Worm (Caenorhabditis elegans): Measurements from ENCODE around the gene dgn-1.

The dgn-1 gene

DNA sequence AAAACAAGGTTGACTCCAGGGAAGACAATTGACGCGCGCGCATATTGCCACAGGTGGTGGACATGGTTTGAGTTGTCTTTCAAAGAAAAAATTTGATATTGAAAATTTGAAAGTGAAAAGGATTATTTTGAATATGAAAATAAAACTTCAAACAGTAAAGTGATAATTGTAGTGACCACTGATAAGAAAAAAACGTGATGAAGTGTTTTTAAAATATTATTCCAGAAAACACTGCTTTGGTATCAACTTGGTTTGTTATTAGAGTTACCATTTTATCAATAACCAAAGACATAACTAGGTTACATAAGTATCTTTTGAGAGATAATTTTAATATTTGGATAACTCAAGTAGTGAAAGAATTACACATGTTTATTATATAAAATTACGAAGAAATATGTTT is 12.6 kb downstream of the dgn-1 start:
- no peak for TF ChIP-seq dve-1 (tag; optimal IDR thresholded peaks at IDR 0.05)
- no peak for TF ChIP-seq hlh-8 (tag; optimal IDR thresholded peaks at IDR 0.05)
- no peak for TF ChIP-seq sdc-2 (tag; optimal IDR thresholded peaks at IDR 0.05)
- no peak for TF ChIP-seq mec-3 (tag; optimal IDR thresholded peaks at IDR 0.05; ENCODE audit: borderline replicate concordance)
- no peak for TF ChIP-seq unc-3 (GFP tag; conservative IDR thresholded peaks at IDR 0.05)
- TF ChIP-seq unc-3 (tag; optimal IDR thresholded peaks at IDR 0.05) = no peak
- TF ChIP-seq ahr-1 (tag; optimal IDR thresholded peaks at IDR 0.05) = no peak
- TF ChIP-seq pha-2 (tag; optimal IDR thresholded peaks at IDR 0.05) = no peak

DNA sequence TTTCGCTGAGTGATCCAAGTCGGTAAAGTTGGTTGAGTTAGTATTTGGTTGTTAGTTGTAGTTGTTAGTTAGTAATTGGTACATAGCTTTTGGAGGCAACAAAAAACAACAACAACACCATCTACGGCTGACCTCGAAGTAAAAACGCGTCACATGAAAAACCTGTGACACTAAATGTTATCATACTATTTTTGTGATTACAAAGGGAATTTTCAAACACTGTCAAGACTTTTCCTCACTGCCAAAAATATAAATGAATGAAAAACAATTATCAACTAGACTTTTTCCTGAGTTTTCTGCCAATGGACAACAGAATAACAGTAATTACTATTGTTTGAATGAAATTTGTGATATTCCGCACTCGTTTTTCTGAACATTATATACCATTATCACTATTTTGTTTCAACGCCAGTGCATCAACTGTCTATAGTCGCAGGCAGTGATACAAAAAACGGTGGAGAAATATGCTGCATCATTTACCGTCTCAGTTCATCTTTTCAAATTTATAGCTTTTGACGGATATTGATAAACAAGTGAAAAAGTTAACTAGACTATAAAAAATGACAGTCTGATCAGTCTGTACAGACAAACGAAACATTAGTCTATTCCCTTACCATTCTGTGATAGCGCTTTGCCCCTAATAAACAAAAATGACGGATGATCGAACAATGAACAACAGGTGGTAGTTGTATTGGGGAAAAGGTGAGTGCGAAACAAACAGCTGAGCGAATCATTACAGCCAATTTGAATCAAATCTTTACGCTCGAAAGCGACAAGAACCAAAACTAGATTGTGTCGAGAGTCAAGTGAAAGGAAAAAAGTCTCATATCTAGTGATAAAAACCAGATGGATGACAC is 14.1 kb downstream of the dgn-1 start:
- TF ChIP-seq ceh-31 (tag; optimal IDR thresholded peaks at IDR 0.05) = no peak
- TF ChIP-seq eyg-1 (tag; optimal IDR thresholded peaks at IDR 0.05) = no peak
- no peak for TF ChIP-seq C08G9.2 (tag; optimal IDR thresholded peaks at IDR 0.05)
- TF ChIP-seq hlh-6 (tag; optimal IDR thresholded peaks at IDR 0.05) = no peak
- no peak for TF ChIP-seq unc-42 (tag; optimal IDR thresholded peaks at IDR 0.05)
- no peak for TF ChIP-seq elt-4 (tag; optimal IDR thresholded peaks at IDR 0.05)
- TF ChIP-seq fkh-6 (tag; optimal IDR thresholded peaks at IDR 0.05) = no peak

DNA sequence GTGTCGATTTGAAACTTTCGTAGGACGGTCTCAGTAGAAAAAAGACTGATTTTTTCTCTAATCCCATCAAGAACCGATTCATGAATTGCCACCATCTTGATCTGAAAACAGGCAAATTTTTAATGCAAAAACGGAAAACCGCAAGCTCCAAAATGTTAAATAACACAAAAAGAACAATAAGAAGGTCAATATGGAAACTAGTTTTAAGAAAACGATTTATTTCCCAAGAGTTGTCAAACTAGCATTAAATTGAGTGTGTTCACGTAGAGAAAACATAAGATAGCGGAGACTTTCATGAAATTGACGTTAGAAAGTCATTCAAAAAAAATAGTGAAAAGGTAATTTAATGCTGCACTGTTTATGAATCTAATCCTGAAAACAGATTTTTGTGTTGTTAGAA is 14.8 kb downstream of the dgn-1 start, which contains the start of gene F47B10.9:
Gene F47B10.9, minus strand, starts transcription at position 101 of the 400 bp plus-strand sequence.
- TF ChIP-seq hlh-13 (GFP tag; optimal IDR thresholded peaks at IDR 0.05) (no peak), hlh-8 (tag; optimal IDR thresholded peaks at IDR 0.05) (no peak), fkh-10 (GFP tag; optimal IDR thresholded peaks at IDR 0.05) (no peak), ets-4 (tag; optimal IDR thresholded peaks at IDR 0.05) (no peak), T23F11.4 (GFP tag; optimal IDR thresholded peaks at IDR 0.05) (no peak), ceh-34 (tag; optimal IDR thresholded peaks at IDR 0.05) (no peak), pha-2 (tag; optimal IDR thresholded peaks at IDR 0.05) (no peak), ceh-14 (tag; optimal IDR thresholded peaks at IDR 0.05) (no peak), ttx-3 (tag; optimal IDR thresholded peaks at IDR 0.05) (no peak), pros-1 (tag; optimal IDR thresholded peaks at IDR 0.05) (no peak), K02D7.2 (tag; optimal IDR thresholded peaks at IDR 0.05) (no peak), elt-4 (tag; optimal IDR thresholded peaks at IDR 0.05) (no peak), unc-86 (tag; optimal IDR thresholded peaks at IDR 0.05) (no peak), hlh-30 (tag; optimal IDR thresholded peaks at IDR 0.05; ENCODE audit: insufficient read depth) (no peak), unc-42 (tag; optimal IDR thresholded peaks at IDR 0.05) (no peak), ceh-24 (tag; optimal IDR thresholded peaks at IDR 0.05) (no peak), pha-4 (tag; optimal IDR thresholded peaks at IDR 0.05) (no peak)

DNA sequence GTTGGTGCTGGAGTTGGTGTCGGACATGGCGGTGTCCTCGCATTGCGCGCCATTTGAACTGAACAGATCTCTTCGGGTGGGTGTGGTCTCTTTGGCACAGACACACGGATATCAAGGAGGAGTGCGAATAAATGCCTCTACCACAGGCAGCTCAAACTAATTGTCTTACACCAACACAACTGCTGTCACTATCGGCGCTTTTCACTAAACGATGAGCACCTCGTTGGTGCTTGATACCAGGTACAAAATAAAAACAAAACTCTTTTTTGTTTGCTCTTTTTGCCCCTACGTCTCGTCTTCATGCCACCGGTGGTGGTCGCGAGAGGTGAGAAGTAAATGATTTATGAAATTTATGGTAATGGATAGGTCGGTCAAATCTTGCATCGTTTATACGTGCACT is 18.1 kb downstream of the dgn-1 start, which contains the start of gene F47B10.8:
Gene F47B10.8, minus strand, starts transcription at position 101 of the 400 bp plus-strand sequence.
- TF ChIP-seq sox-4 (tag; optimal IDR thresholded peaks at IDR 0.05) (no peak), che-1 (tag; optimal IDR thresholded peaks at IDR 0.05) (no peak), fax-1 (tag; optimal IDR thresholded peaks at IDR 0.05) (no peak), ceh-19 (GFP tag; optimal IDR thresholded peaks at IDR 0.05) (no peak)

DNA sequence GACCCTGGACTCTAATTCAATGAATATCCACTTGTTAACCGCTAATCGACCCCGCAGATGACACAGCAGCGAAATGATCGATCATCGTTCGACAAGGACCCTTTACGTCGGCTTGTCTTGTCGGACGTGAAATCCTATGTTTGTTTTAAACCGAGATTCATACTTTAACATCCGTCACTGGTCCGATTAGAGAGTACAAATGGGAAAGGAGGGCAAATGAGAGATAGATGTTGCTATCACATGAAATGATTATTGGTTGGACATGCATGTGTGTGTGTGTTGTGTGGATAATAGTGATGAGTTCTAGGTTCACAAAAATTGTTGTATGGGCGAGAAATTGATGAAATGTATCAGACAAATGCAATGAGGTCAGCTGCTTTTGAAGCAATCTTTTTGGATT is 19.1 kb downstream of the dgn-1 start:
- TF ChIP-seq unc-55 (GFP tag; optimal IDR thresholded peaks at IDR 0.05) = peak; percentile 55
- TF ChIP-seq tbx-7 (tag; optimal IDR thresholded peaks at IDR 0.05) = no peak
